Worm (Caenorhabditis elegans) whole organism, L4/young adult: ENCODE results near the gene F57B9.8.
A peak's percentile ranks its signal among the peaks of the same experiment; 100 is the strongest.

Source experiments
- W03F9.2 ChIP-seq: fragments of 150-350 bp; optimal IDR thresholded peaks from 2 replicates; lab custom pipeline; 2014; ENCODE audit warnings: missing biosample characterization, missing genetic modification characterization
- dao-5 ChIP-seq: sonication (generic microtip); optimal IDR thresholded peaks from 2 replicates; lab custom pipeline; 2016; ENCODE audit warnings: missing genotype, missing genetic modification characterization, moderate library complexity, missing compliant biosample characterization
- him-1 ChIP-seq: sonication (generic microtip); optimal IDR thresholded peaks from 2 replicates; lab custom pipeline; 2016; ENCODE audit warnings: missing genotype, missing genetic modification reagents, missing genetic modification characterization, missing compliant biosample characterization

F57B9.8 gene

DNA sequence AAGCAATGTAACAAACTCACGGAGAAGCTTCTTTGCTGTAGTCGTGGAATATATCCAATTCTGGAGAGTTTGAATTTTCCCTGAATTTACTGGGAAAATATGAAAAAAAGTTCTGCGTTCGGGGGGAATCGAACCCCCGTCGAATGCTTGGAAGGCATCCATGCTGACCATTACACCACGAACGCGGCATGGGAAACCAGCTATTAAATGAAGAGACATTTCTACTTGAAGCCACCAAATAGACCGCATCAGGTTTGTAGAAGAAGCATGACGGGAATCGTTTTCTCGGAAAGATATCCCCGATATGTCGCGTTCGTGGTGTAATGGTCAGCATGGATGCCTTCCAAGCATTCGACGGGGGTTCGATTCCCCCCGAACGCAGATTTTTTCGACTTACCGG lies 46.6 kb downstream of the F57B9.8 start:
- TF ChIP-seq him-1 (tag; lab: Kevin White, UChicago) (no peak), dao-5 (peak; percentile 79)

ce11 chrIII:6887574-6887973 lies 47.5 kb downstream of the F57B9.8 start:
- TF ChIP-seq him-1 (tag; lab: Kevin White, UChicago) (peak; percentile 51), W03F9.2 (tag; lab: Kevin White, UChicago) (peak; percentile 61), dao-5 (peak; percentile 53)

DNA sequence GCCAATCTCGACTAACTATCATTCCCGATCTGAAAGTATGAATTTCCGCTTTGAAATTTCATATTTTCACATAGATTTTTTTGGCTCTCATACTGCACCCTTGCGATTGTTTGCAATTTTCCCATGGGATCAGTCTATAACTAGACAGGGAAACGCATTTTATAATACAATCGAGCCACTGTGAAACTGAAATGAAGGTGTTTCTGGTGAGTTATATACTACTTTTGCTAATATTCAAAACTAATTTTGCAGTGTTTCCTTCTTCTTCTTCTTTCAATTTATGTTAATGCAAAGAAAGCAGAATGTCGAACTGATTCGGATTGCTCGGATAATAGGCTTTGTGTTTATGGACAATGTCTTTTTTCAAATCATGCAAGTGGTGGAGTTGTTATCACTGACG lies 49.2 kb downstream of the F57B9.8 start:
- TF ChIP-seq him-1 (tag; lab: Kevin White, UChicago), result no peak
- TF ChIP-seq dao-5, result no peak
- TF ChIP-seq W03F9.2 (tag; lab: Kevin White, UChicago), result no peak

- TF ChIP-seq him-1 (tag; lab: Kevin White, UChicago) (no peak), W03F9.2 (tag; lab: Kevin White, UChicago) (no peak)
Observed at ce11 chrIII:6884203-6884602, 50.9 kb downstream of the F57B9.8 start, which contains the start of gene med-2. TSS of gene med-2 (plus strand) at chrIII:6884503.
